Fruit fly (Drosophila melanogaster): ENCODE results near the gene Hsp60A.

DNA sequence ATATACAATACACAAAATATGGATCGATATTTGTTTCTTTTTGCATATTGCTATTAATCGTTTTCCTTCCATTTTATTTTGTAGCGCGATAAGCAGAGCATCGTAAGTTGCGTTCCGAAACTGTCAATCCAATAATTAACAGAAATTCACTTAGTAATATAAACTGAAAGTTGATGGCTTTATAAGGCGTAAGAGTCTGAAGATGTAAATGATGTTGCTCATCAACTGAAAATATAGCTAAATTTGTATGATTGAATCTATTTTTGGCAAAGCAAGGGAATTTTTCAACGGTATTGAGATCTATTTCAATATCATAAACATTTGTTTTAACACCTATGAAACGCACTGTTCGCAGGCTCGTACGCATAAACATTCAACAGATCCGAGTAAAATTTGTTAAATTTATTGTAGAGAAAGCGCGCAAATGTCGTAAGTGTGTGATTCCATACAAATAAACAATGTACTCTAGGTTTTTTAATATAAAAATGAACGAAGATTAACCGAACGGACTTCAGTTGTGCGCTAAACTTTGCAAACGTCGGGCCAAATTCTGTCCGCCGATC lies 19.4 kb upstream of the Hsp60A start, which contains the start of gene Vago:
- TF ChIP-seq Blimp-1 (GFP tag; optimal IDR thresholded peaks at IDR 0.05): no peak
- TF ChIP-seq esn (GFP tag; optimal IDR thresholded peaks at IDR 0.05): peak; percentile 48
- peak; percentile 2 for TF ChIP-seq CG6808 (GFP tag; optimal IDR thresholded peaks at IDR 0.05)
- TF ChIP-seq topi (GFP tag; optimal IDR thresholded peaks at IDR 0.05): peak; percentile 35
- TF ChIP-seq CG34406 (GFP tag; optimal IDR thresholded peaks at IDR 0.05): no peak
- peak; percentile 2 for TF ChIP-seq Eip75B (GFP tag; optimal IDR thresholded peaks at IDR 0.05)
- no peak for TF ChIP-seq CG8319 (GFP tag; optimal IDR thresholded peaks at IDR 0.05)
- peak; percentile 21 for TF ChIP-seq CG6276 (GFP tag; optimal IDR thresholded peaks at IDR 0.05)
